Fruit fly (Drosophila melanogaster): ENCODE measurements around the gene CG5391.
"Not testable (repeated sequence)": the region's sequence is repeated elsewhere in the genome, so short reads cannot be mapped to it uniquely, and the experiment has no call there.

Gene CG5391

dm6 chr3R:22328665-22329350 is 5.1 kb downstream of the CG5391 start, which contains the start of gene CG7080:
Gene CG7080, plus strand, starts transcription at chr3R:22329300.
- TF ChIP-seq usp (GFP tag; optimal IDR thresholded peaks at IDR 0.05) (no peak), psq (optimal IDR thresholded peaks at IDR 0.05) (no peak), CG8478 (optimal IDR thresholded peaks at IDR 0.05) (no peak), EcR (GFP tag; optimal IDR thresholded peaks at IDR 0.05) (no peak), Dll (optimal IDR thresholded peaks at IDR 0.05) (no peak), pan (optimal IDR thresholded peaks at IDR 0.05) (no peak)

dm6 chr3R:22324736-22325135 is 9.2 kb downstream of the CG5391 start:
- TF ChIP-seq EcR (GFP tag; optimal IDR thresholded peaks at IDR 0.05), result no peak
- no peak for TF ChIP-seq usp (GFP tag; optimal IDR thresholded peaks at IDR 0.05)
- TF ChIP-seq CG8478 (optimal IDR thresholded peaks at IDR 0.05), result no peak
- TF ChIP-seq Dll (optimal IDR thresholded peaks at IDR 0.05), result no peak

DNA sequence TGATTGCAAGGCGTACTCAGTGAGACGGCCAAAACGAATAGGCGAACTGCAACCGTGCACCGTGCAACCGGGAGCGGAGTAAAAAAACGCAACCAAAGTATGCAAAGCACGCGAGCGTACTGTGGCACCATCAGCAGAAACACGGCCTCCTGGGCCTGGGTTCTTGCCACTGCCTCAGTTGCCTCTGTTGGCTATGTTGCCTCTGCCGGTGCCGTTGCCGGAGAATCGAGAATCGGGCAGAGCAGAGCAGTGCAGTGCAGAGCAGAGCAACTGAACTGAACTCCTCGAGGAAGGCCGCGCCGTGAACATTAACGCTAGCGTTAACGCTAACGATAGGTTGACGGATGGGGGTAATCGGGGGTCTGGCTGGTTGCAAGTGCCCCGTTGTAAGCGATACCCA is 10.0 kb downstream of the CG5391 start, which contains the start of gene CG34377:
TSS of gene CG34377 (minus strand) at position 101 of the 400 bp plus-strand sequence.
- no peak for TF ChIP-seq usp (GFP tag; optimal IDR thresholded peaks at IDR 0.05)
- no peak for TF ChIP-seq pan (optimal IDR thresholded peaks at IDR 0.05)
- no peak for TF ChIP-seq Dll (optimal IDR thresholded peaks at IDR 0.05)

- TF ChIP-seq pan (optimal IDR thresholded peaks at IDR 0.05) (no peak), EcR (GFP tag; optimal IDR thresholded peaks at IDR 0.05) (no peak), CG8478 (optimal IDR thresholded peaks at IDR 0.05) (no peak), Dll (optimal IDR thresholded peaks at IDR 0.05) (no peak), psq (optimal IDR thresholded peaks at IDR 0.05) (no peak), usp (GFP tag; optimal IDR thresholded peaks at IDR 0.05) (no peak)
Measured at dm6 chr3R:22300064-22300463, 33.9 kb downstream of the CG5391 start.

DNA sequence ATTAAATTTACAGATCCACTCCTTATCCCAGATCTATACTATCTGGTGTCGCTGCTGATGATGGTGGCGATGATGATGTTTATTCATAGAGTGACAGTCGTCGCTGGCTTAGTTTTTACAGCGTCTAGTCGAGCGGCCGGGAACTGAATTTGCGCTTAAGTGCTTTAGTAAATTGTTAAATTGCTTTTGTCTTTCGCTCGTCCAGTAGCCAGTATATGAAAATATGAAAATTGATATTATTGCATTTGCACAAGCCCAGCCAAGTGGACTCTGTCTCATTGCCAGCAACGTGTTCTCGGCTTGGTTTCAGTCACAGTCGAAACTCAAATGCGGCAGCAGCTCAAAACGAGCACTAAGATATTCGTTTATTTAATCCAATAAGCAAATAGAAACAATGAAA is 35.4 kb downstream of the CG5391 start, which contains the start of gene CG7084:
TSS of gene CG7084 (plus strand) at position 301 of the 400 bp plus-strand sequence.
- TF ChIP-seq EcR (GFP tag; optimal IDR thresholded peaks at IDR 0.05); usp (GFP tag; optimal IDR thresholded peaks at IDR 0.05); Dll (optimal IDR thresholded peaks at IDR 0.05): not testable (repeated sequence)

dm6 chr3R:22288305-22288704 is 45.6 kb downstream of the CG5391 start:
- TF ChIP-seq EcR (GFP tag; optimal IDR thresholded peaks at IDR 0.05) (no peak), Dll (optimal IDR thresholded peaks at IDR 0.05) (no peak), pan (optimal IDR thresholded peaks at IDR 0.05) (no peak), usp (GFP tag; optimal IDR thresholded peaks at IDR 0.05) (no peak), CG8478 (optimal IDR thresholded peaks at IDR 0.05) (no peak), psq (optimal IDR thresholded peaks at IDR 0.05) (no peak)

- TF ChIP-seq usp (GFP tag; optimal IDR thresholded peaks at IDR 0.05), result no peak
- TF ChIP-seq Dll (optimal IDR thresholded peaks at IDR 0.05), result no peak
- no peak for TF ChIP-seq CG8478 (optimal IDR thresholded peaks at IDR 0.05)
- TF ChIP-seq psq (optimal IDR thresholded peaks at IDR 0.05), result no peak
- no peak for TF ChIP-seq pan (optimal IDR thresholded peaks at IDR 0.05)
- no peak for TF ChIP-seq EcR (GFP tag; optimal IDR thresholded peaks at IDR 0.05)
Measured at dm6 chr3R:22287470-22287869, 46.5 kb downstream of the CG5391 start.

Measured in whole organism.